Comparison of ENCODE assay signal across 4 fruit fly cellular contexts in genomic region chr3R:7753518-7753917, dm6.
TF ChIP-seq lines count a peak whose summit lies in the region.

No protein-coding gene starts in this region.

- TF ChIP-seq CTCF in whole organism, embryonic (GFP tag; optimal IDR thresholded peaks at IDR 0.05; lab: Kevin White, UChicago): no peak

TF ChIP-seq in whole organism, 6 proteins besides CTCF, POLR2A, EP300 and RAD21:
- TF ChIP-seq CG8478 (optimal IDR thresholded peaks at IDR 0.05; lab: Kevin White, UChicago): peak; percentile 34
- TF ChIP-seq pan (optimal IDR thresholded peaks at IDR 0.05; lab: Kevin White, UChicago): no peak

TF ChIP-seq in whole organism, embryonic, 481 proteins besides CTCF, POLR2A, EP300 and RAD21 (continues in another document):
- TF ChIP-seq chm (GFP tag; IDR thresholded peaks at IDR 0.05; lab: Robert Waterston, UW) (no peak), CG14667 (GFP tag; IDR thresholded peaks at IDR 0.05; lab: Robert Waterston, UW) (no peak), ranshi (GFP tag; IDR thresholded peaks at IDR 0.05; lab: Robert Waterston, UW) (no peak), Dbx (GFP tag; IDR thresholded peaks at IDR 0.05; lab: Robert Waterston, UW) (no peak), zen2 (GFP tag; IDR thresholded peaks at IDR 0.05; lab: Robert Waterston, UW; ENCODE audit: partially characterized antibody) (peak; percentile 15; the same call in 1 of the 3 replicates), Hmr (GFP tag; optimal IDR thresholded peaks at IDR 0.05; lab: Kevin White, UChicago) (peak; percentile 14), HLH3B (GFP tag; IDR thresholded peaks at IDR 0.05; lab: Robert Waterston, UW) (no peak), Trl (optimal IDR thresholded peaks at IDR 0.05; lab: Kevin White, UChicago) (peak; percentile 15 to 21), Trl (GFP tag; optimal IDR thresholded peaks at IDR 0.05; lab: Kevin White, UChicago) (no peak), gcm2 (GFP tag; optimal IDR thresholded peaks at IDR 0.05; lab: Kevin White, UChicago) (no peak), CG31365 (tag; optimal IDR thresholded peaks at IDR 0.05; lab: Kevin White, UChicago) (no peak), CrebB (tag; optimal IDR thresholded peaks at IDR 0.05; lab: Kevin White, UChicago) (no peak), usp (GFP tag; optimal IDR thresholded peaks at IDR 0.05; lab: Kevin White, UChicago) (no peak), CG13287 (GFP tag; IDR thresholded peaks at IDR 0.05; lab: Robert Waterston, UW; ENCODE audit: partially characterized antibody) (peak; percentile 14; the same call in 1 of the 2 replicates), CG8765 (GFP tag; IDR thresholded peaks at IDR 0.05; lab: Robert Waterston, UW) (no peak), wek (GFP tag; optimal IDR thresholded peaks at IDR 0.05; lab: Kevin White, UChicago) (no peak), sqz (GFP tag; optimal IDR thresholded peaks at IDR 0.05; lab: Kevin White, UChicago) (no peak), CG16813 (GFP tag; IDR thresholded peaks at IDR 0.05; lab: Robert Waterston, UW; ENCODE audit: partially characterized antibody) (no peak), Sox100B (GFP tag; optimal IDR thresholded peaks at IDR 0.05; lab: Kevin White, UChicago) (no peak), CG10979 (tag; optimal IDR thresholded peaks at IDR 0.05; lab: Kevin White, UChicago) (no peak), CG1832 (GFP tag; optimal IDR thresholded peaks at IDR 0.05; lab: Kevin White, UChicago) (peak; percentile 81), br (optimal IDR thresholded peaks at IDR 0.05; lab: Kevin White, UChicago) (no peak), CG4730 (GFP tag; IDR thresholded peaks at IDR 0.05; lab: Robert Waterston, UW) (no peak), Deaf1 (tag; optimal IDR thresholded peaks at IDR 0.05; lab: Kevin White, UChicago) (peak; percentile 97), cwo (GFP tag; optimal IDR thresholded peaks at IDR 0.05; lab: Kevin White, UChicago) (no peak), ttk (GFP tag; IDR thresholded peaks at IDR 0.05; lab: Robert Waterston, UW) (no peak), Ravus (GFP tag; IDR thresholded peaks at IDR 0.05; lab: Robert Waterston, UW) (no peak), corto (GFP tag; optimal IDR thresholded peaks at IDR 0.05; lab: Kevin White, UChicago) (no peak), Meics (GFP tag; optimal IDR thresholded peaks at IDR 0.05; lab: Kevin White, UChicago) (no peak), CG2875 (GFP tag; optimal IDR thresholded peaks at IDR 0.05; lab: Kevin White, UChicago) (no peak), ftz-f1 (GFP tag; optimal IDR thresholded peaks at IDR 0.05; lab: Kevin White, UChicago) (no peak)

TF ChIP-seq in whole organism, prepupa, 60 proteins besides CTCF, POLR2A, EP300 and RAD21 (continues in another document):
- no peak for TF ChIP-seq CG31627 (GFP tag; optimal IDR thresholded peaks at IDR 0.05; lab: Kevin White, UChicago)
- TF ChIP-seq spab (GFP tag; optimal IDR thresholded peaks at IDR 0.05; lab: Kevin White, UChicago): no peak
- no peak for TF ChIP-seq fd85E (GFP tag; optimal IDR thresholded peaks at IDR 0.05; lab: Kevin White, UChicago)
- no peak for TF ChIP-seq Eip78C (GFP tag; lab: Kevin White, UChicago)
- TF ChIP-seq fkh (GFP tag; optimal IDR thresholded peaks at IDR 0.05; lab: Kevin White, UChicago): no peak
- TF ChIP-seq CG8632 (GFP tag; optimal IDR thresholded peaks at IDR 0.05; lab: Kevin White, UChicago): no peak
- TF ChIP-seq CG10631 (GFP tag; optimal IDR thresholded peaks at IDR 0.05; lab: Kevin White, UChicago): no peak
- TF ChIP-seq net (GFP tag; optimal IDR thresholded peaks at IDR 0.05; lab: Kevin White, UChicago): no peak
- TF ChIP-seq dac (GFP tag; optimal IDR thresholded peaks at IDR 0.05; lab: Kevin White, UChicago): no peak
- TF ChIP-seq eg (GFP tag; IDR thresholded peaks at IDR 0.05; lab: Robert Waterston, UW): peak; percentile 48; the same call in 1 of the 3 replicates
- TF ChIP-seq CG6163 (GFP tag; IDR thresholded peaks at IDR 0.05; lab: Robert Waterston, UW): peak; percentile 66
- TF ChIP-seq Ets21C (GFP tag; optimal IDR thresholded peaks at IDR 0.05; lab: Kevin White, UChicago): no peak
- no peak for TF ChIP-seq CG4318 (GFP tag; optimal IDR thresholded peaks at IDR 0.05; lab: Kevin White, UChicago)
- no peak for TF ChIP-seq cyc (GFP tag; optimal IDR thresholded peaks at IDR 0.05; lab: Kevin White, UChicago)
- no peak for TF ChIP-seq CG7368 (GFP tag; optimal IDR thresholded peaks at IDR 0.05; lab: Kevin White, UChicago)
- no peak for TF ChIP-seq Met (GFP tag; optimal IDR thresholded peaks at IDR 0.05; lab: Kevin White, UChicago)
- no peak for TF ChIP-seq Sox14 (GFP tag; optimal IDR thresholded peaks at IDR 0.05; lab: Kevin White, UChicago)
- TF ChIP-seq CG15336 (GFP tag; IDR thresholded peaks at IDR 0.05; lab: Robert Waterston, UW): 0 out of 2 replicates have a peak, but pooled peaks have one; percentile 8
- no peak for TF ChIP-seq fd59A (GFP tag; optimal IDR thresholded peaks at IDR 0.05; lab: Kevin White, UChicago)
- 0 out of 3 replicates have a peak, but pooled peaks have one; percentile 17 for TF ChIP-seq CG8119 (GFP tag; IDR thresholded peaks at IDR 0.05; lab: Robert Waterston, UW)
- TF ChIP-seq ss (GFP tag; optimal IDR thresholded peaks at IDR 0.05; lab: Kevin White, UChicago): no peak
- TF ChIP-seq CG11902 (GFP tag; optimal IDR thresholded peaks at IDR 0.05; lab: Kevin White, UChicago): no peak
- TF ChIP-seq CG6854 (GFP tag; optimal IDR thresholded peaks at IDR 0.05; lab: Kevin White, UChicago): no peak
- peak; percentile 36 for TF ChIP-seq CG32006 (GFP tag; optimal IDR thresholded peaks at IDR 0.05; lab: Kevin White, UChicago)
- TF ChIP-seq Ets96B (tag; optimal IDR thresholded peaks at IDR 0.05; lab: Kevin White, UChicago): no peak
- no peak for TF ChIP-seq Hr39 (GFP tag; optimal IDR thresholded peaks at IDR 0.05; lab: Kevin White, UChicago)
- TF ChIP-seq lz (GFP tag; optimal IDR thresholded peaks at IDR 0.05; lab: Kevin White, UChicago): no peak
- TF ChIP-seq Hr4 (GFP tag; optimal IDR thresholded peaks at IDR 0.05; lab: Kevin White, UChicago): no peak
- TF ChIP-seq Sox102F (GFP tag; optimal IDR thresholded peaks at IDR 0.05; lab: Kevin White, UChicago): no peak
- no peak for TF ChIP-seq Hr38 (GFP tag; optimal IDR thresholded peaks at IDR 0.05; lab: Kevin White, UChicago)
- TF ChIP-seq esn (GFP tag; optimal IDR thresholded peaks at IDR 0.05; lab: Kevin White, UChicago): no peak
- no peak for TF ChIP-seq CG11762 (GFP tag; optimal IDR thresholded peaks at IDR 0.05; lab: Kevin White, UChicago; ENCODE audit: insufficient read depth)
- TF ChIP-seq CG34406 (GFP tag; optimal IDR thresholded peaks at IDR 0.05; lab: Kevin White, UChicago): no peak

TF ChIP-seq in whole organism, pupa, 21 proteins besides CTCF, POLR2A, EP300 and RAD21:
- TF ChIP-seq CG12605 (GFP tag; IDR thresholded peaks at IDR 0.05; lab: Robert Waterston, UW) (no peak), EcR (GFP tag; optimal IDR thresholded peaks at IDR 0.05; lab: Kevin White, UChicago) (no peak), Snoo (tag; optimal IDR thresholded peaks at IDR 0.05; lab: Kevin White, UChicago) (no peak), CG17806 (tag; optimal IDR thresholded peaks at IDR 0.05; lab: Kevin White, UChicago) (no peak), CG8301 (tag; optimal IDR thresholded peaks at IDR 0.05; lab: Kevin White, UChicago) (peak; percentile 6), CG15710 (tag; optimal IDR thresholded peaks at IDR 0.05; lab: Kevin White, UChicago) (no peak), Pif1A (GFP tag; optimal IDR thresholded peaks at IDR 0.05; lab: Kevin White, UChicago) (no peak), Ets98B (GFP tag; IDR thresholded peaks at IDR 0.05; lab: Robert Waterston, UW) (no peak; the same call in 1 of the 2 replicates), CG8159 (tag; optimal IDR thresholded peaks at IDR 0.05; lab: Kevin White, UChicago) (peak; percentile 21), rn (GFP tag; IDR thresholded peaks at IDR 0.05; lab: Robert Waterston, UW) (no peak), CG13204 (GFP tag; optimal IDR thresholded peaks at IDR 0.05; lab: Kevin White, UChicago) (peak; percentile 2), CG14655 (GFP tag; optimal IDR thresholded peaks at IDR 0.05; lab: Kevin White, UChicago) (peak; percentile 44), gl (tag; optimal IDR thresholded peaks at IDR 0.05; lab: Kevin White, UChicago) (no peak), CG4496 (GFP tag; IDR thresholded peaks at IDR 0.05; lab: Robert Waterston, UW) (peak; percentile 66; the same call in 2 of the 3 replicates), CG32121 (GFP tag; IDR thresholded peaks at IDR 0.05; lab: Robert Waterston, UW) (no peak), CG10348 (GFP tag; IDR thresholded peaks at IDR 0.05; lab: Robert Waterston, UW) (no peak), D1 (tag; optimal IDR thresholded peaks at IDR 0.05; lab: Kevin White, UChicago) (no peak), Pif1B (GFP tag; optimal IDR thresholded peaks at IDR 0.05; lab: Kevin White, UChicago) (no peak), CG34367 (tag; optimal IDR thresholded peaks at IDR 0.05; lab: Kevin White, UChicago) (peak; percentile 37), fd96Ca (GFP tag; IDR thresholded peaks at IDR 0.05; lab: Robert Waterston, UW) (peak; percentile 16; the same call in 1 of the 3 replicates), CG9948 (tag; optimal IDR thresholded peaks at IDR 0.05; lab: Kevin White, UChicago) (no peak)
